Fruit fly (Drosophila melanogaster): ENCODE data around the gene CG12991.
A peak's percentile ranks its signal among the peaks of the same experiment; 100 is the strongest.

Gene CG12991

dm6 chrX:17550307-17550706, 29.4 kb upstream of the CG12991 start:
- no peak for TF ChIP-seq achi (GFP tag; optimal IDR thresholded peaks at IDR 0.05)
- TF ChIP-seq Eip78C (GFP tag): peak; percentile 70
- TF ChIP-seq Sox15 (GFP tag; optimal IDR thresholded peaks at IDR 0.05): no peak
- no peak for TF ChIP-seq CG9139 (GFP tag; optimal IDR thresholded peaks at IDR 0.05)
- no peak for TF ChIP-seq CG8119 (GFP tag; IDR thresholded peaks at IDR 0.05)
- TF ChIP-seq Hr38 (GFP tag; optimal IDR thresholded peaks at IDR 0.05): no peak
- peak; percentile 33 for TF ChIP-seq CG32006 (GFP tag; optimal IDR thresholded peaks at IDR 0.05)
- no peak for TF ChIP-seq Lpt (GFP tag; optimal IDR thresholded peaks at IDR 0.05)
- no peak for TF ChIP-seq fd85E (GFP tag; optimal IDR thresholded peaks at IDR 0.05)
- TF ChIP-seq Hr4 (GFP tag; optimal IDR thresholded peaks at IDR 0.05): no peak
- no peak for TF ChIP-seq CG6276 (GFP tag; optimal IDR thresholded peaks at IDR 0.05)
- TF ChIP-seq CG8632 (GFP tag; optimal IDR thresholded peaks at IDR 0.05): peak; percentile 46
- TF ChIP-seq esn (GFP tag; optimal IDR thresholded peaks at IDR 0.05): peak; percentile 69
- TF ChIP-seq fkh (GFP tag; optimal IDR thresholded peaks at IDR 0.05): no peak
- peak; percentile 63 for TF ChIP-seq Hr39 (GFP tag; optimal IDR thresholded peaks at IDR 0.05)
- TF ChIP-seq CG8319 (GFP tag; optimal IDR thresholded peaks at IDR 0.05): no peak
- no peak for TF ChIP-seq Blimp-1 (GFP tag; optimal IDR thresholded peaks at IDR 0.05)
- no peak for TF ChIP-seq CG11762 (GFP tag; optimal IDR thresholded peaks at IDR 0.05; ENCODE audit: insufficient read depth)
- no peak for TF ChIP-seq Eip93F (GFP tag; optimal IDR thresholded peaks at IDR 0.05)
- TF ChIP-seq CG11902 (GFP tag; optimal IDR thresholded peaks at IDR 0.05): peak; percentile 2
- TF ChIP-seq Sox102F (GFP tag; optimal IDR thresholded peaks at IDR 0.05): peak; percentile 26
- TF ChIP-seq Sox14 (GFP tag; optimal IDR thresholded peaks at IDR 0.05): peak; percentile 26
- TF ChIP-seq dac (GFP tag; optimal IDR thresholded peaks at IDR 0.05): no peak
- TF ChIP-seq Ets96B (tag; optimal IDR thresholded peaks at IDR 0.05): peak; percentile 27
- peak; percentile 33 for TF ChIP-seq Ets21C (GFP tag; optimal IDR thresholded peaks at IDR 0.05)
- TF ChIP-seq CG6792 (GFP tag; optimal IDR thresholded peaks at IDR 0.05): peak; percentile 2
- TF ChIP-seq CG11294 (GFP tag; IDR thresholded peaks at IDR 0.05): no peak
- no peak for TF ChIP-seq salr (GFP tag; optimal IDR thresholded peaks at IDR 0.05)
- peak; percentile 67 for TF ChIP-seq Smox (GFP tag; optimal IDR thresholded peaks at IDR 0.05)
- TF ChIP-seq CG3919 (GFP tag; optimal IDR thresholded peaks at IDR 0.05): no peak
- TF ChIP-seq lz (GFP tag; optimal IDR thresholded peaks at IDR 0.05): peak; percentile 47
- TF ChIP-seq CG16779 (tag; optimal IDR thresholded peaks at IDR 0.05): no peak
- peak; percentile 36 for TF ChIP-seq CG3032 (tag; optimal IDR thresholded peaks at IDR 0.05)
- no peak for TF ChIP-seq spab (GFP tag; optimal IDR thresholded peaks at IDR 0.05)
- peak; percentile 26 for TF ChIP-seq OdsH (GFP tag; optimal IDR thresholded peaks at IDR 0.05)
- peak; percentile 61 for TF ChIP-seq cyc (GFP tag; optimal IDR thresholded peaks at IDR 0.05)
- no peak for TF ChIP-seq CG7368 (GFP tag; optimal IDR thresholded peaks at IDR 0.05)
- TF ChIP-seq topi (GFP tag; optimal IDR thresholded peaks at IDR 0.05): peak; percentile 64
- TF ChIP-seq CG10669 (GFP tag; optimal IDR thresholded peaks at IDR 0.05): peak; percentile 15
- peak; percentile 57 for TF ChIP-seq CG31627 (GFP tag; optimal IDR thresholded peaks at IDR 0.05)
- TF ChIP-seq Gug (GFP tag; IDR thresholded peaks at IDR 0.05): no peak
- no peak for TF ChIP-seq CG6854 (GFP tag; optimal IDR thresholded peaks at IDR 0.05)
- no peak for TF ChIP-seq vri (GFP tag; optimal IDR thresholded peaks at IDR 0.05)
- TF ChIP-seq CG34406 (GFP tag; optimal IDR thresholded peaks at IDR 0.05): peak; percentile 10
- TF ChIP-seq acj6 (GFP tag; optimal IDR thresholded peaks at IDR 0.05): peak; percentile 26
- TF ChIP-seq CG10631 (GFP tag; optimal IDR thresholded peaks at IDR 0.05): peak; percentile 32
- TF ChIP-seq svp (GFP tag): peak; percentile 86
- TF ChIP-seq pdm3 (GFP tag; optimal IDR thresholded peaks at IDR 0.05): peak; percentile 31
- no peak for TF ChIP-seq CG6163 (GFP tag; IDR thresholded peaks at IDR 0.05)
- TF ChIP-seq Eip75B (GFP tag; optimal IDR thresholded peaks at IDR 0.05): no peak
- TF ChIP-seq Met (GFP tag; optimal IDR thresholded peaks at IDR 0.05): peak; percentile 63
